Fruit fly (Drosophila melanogaster): ENCODE results near the gene CAH9.
A peak's percentile ranks its signal among the peaks of the same experiment; 100 is the strongest.

The CAH9 gene

dm6 chr3R:27092263-27092662 lies 13.7 kb downstream of the CAH9 start (continued):
- peak; percentile 53; the same call in 2 of the 3 replicates for TF ChIP-seq eg (GFP tag; IDR thresholded peaks at IDR 0.05)
- TF ChIP-seq CG8119 (GFP tag; IDR thresholded peaks at IDR 0.05) = peak; percentile 29; the same call in 1 of the 3 replicates
- TF ChIP-seq Gug (GFP tag; IDR thresholded peaks at IDR 0.05) = no peak
- peak; percentile 19 for TF ChIP-seq CG6808 (GFP tag; optimal IDR thresholded peaks at IDR 0.05)
- TF ChIP-seq dac (GFP tag; optimal IDR thresholded peaks at IDR 0.05) = no peak
- peak; percentile 44 for TF ChIP-seq CG32006 (GFP tag; optimal IDR thresholded peaks at IDR 0.05)
- TF ChIP-seq CG11294 (GFP tag; IDR thresholded peaks at IDR 0.05) = no peak
- TF ChIP-seq Sox102F (GFP tag; optimal IDR thresholded peaks at IDR 0.05) = no peak
- TF ChIP-seq CG6163 (GFP tag; IDR thresholded peaks at IDR 0.05) = peak; percentile 79
- no peak for TF ChIP-seq CG4318 (GFP tag; optimal IDR thresholded peaks at IDR 0.05)
- TF ChIP-seq Lpt (GFP tag; optimal IDR thresholded peaks at IDR 0.05) = no peak
- no peak for TF ChIP-seq Smox (GFP tag; optimal IDR thresholded peaks at IDR 0.05)

dm6 chr3R:27091106-27091505 lies 14.9 kb downstream of the CAH9 start, which contains the start of gene Cpr97Eb:
Gene Cpr97Eb, minus strand, starts transcription at chr3R:27091130.
- TF ChIP-seq Eip78C (GFP tag) (peak; percentile 18), CG6276 (GFP tag; optimal IDR thresholded peaks at IDR 0.05) (no peak), cyc (GFP tag; optimal IDR thresholded peaks at IDR 0.05) (no peak), Hr4 (GFP tag; optimal IDR thresholded peaks at IDR 0.05) (no peak), Ets96B (tag; optimal IDR thresholded peaks at IDR 0.05) (no peak), Blimp-1 (GFP tag; optimal IDR thresholded peaks at IDR 0.05) (peak; percentile 84), net (GFP tag; optimal IDR thresholded peaks at IDR 0.05) (no peak), fd85E (GFP tag; optimal IDR thresholded peaks at IDR 0.05) (no peak), lz (GFP tag; optimal IDR thresholded peaks at IDR 0.05) (no peak), ss (GFP tag; optimal IDR thresholded peaks at IDR 0.05) (peak in 1 of 2 experiments; percentile 43), eg (GFP tag; IDR thresholded peaks at IDR 0.05) (0 out of 3 replicates have a peak, but pooled peaks have one; percentile 21), CG11762 (GFP tag; optimal IDR thresholded peaks at IDR 0.05; ENCODE audit: insufficient read depth) (no peak), CG6163 (GFP tag; IDR thresholded peaks at IDR 0.05) (peak; percentile 54; the same call in 2 of the 3 replicates), Lpt (GFP tag; optimal IDR thresholded peaks at IDR 0.05) (peak; percentile 25), CG6808 (GFP tag; optimal IDR thresholded peaks at IDR 0.05) (no peak), Eip75B (GFP tag; optimal IDR thresholded peaks at IDR 0.05) (peak; percentile 42)

- TF ChIP-seq CG6854 (GFP tag; optimal IDR thresholded peaks at IDR 0.05) = no peak
- TF ChIP-seq CG1621 (tag; optimal IDR thresholded peaks at IDR 0.05) = peak; percentile 76
- peak; percentile 18 for TF ChIP-seq Eip78C (GFP tag)
- no peak for TF ChIP-seq CG6792 (GFP tag; optimal IDR thresholded peaks at IDR 0.05)
- TF ChIP-seq Blimp-1 (GFP tag; optimal IDR thresholded peaks at IDR 0.05) = no peak
- no peak for TF ChIP-seq Hr4 (GFP tag; optimal IDR thresholded peaks at IDR 0.05)
- peak; percentile 0 to 18 for TF ChIP-seq ss (GFP tag; optimal IDR thresholded peaks at IDR 0.05)
Measured at dm6 chr3R:27087549-27087948, 18.4 kb downstream of the CAH9 start, which contains the start of gene Cpr97Ea. Gene Cpr97Ea, minus strand, starts transcription at chr3R:27087778.

dm6 chr3R:27084528-27085052 lies 21.4 kb downstream of the CAH9 start:
- TF ChIP-seq Eip75B (GFP tag; optimal IDR thresholded peaks at IDR 0.05) = peak; percentile 59
- peak; percentile 63 for TF ChIP-seq CG6808 (GFP tag; optimal IDR thresholded peaks at IDR 0.05)
- TF ChIP-seq CG6792 (GFP tag; optimal IDR thresholded peaks at IDR 0.05) = peak; percentile 16
- no peak for TF ChIP-seq CG8632 (GFP tag; optimal IDR thresholded peaks at IDR 0.05)
- no peak for TF ChIP-seq CG10669 (GFP tag; optimal IDR thresholded peaks at IDR 0.05)
- TF ChIP-seq fkh (GFP tag; optimal IDR thresholded peaks at IDR 0.05) = no peak
- TF ChIP-seq lz (GFP tag; optimal IDR thresholded peaks at IDR 0.05) = no peak
- TF ChIP-seq Met (GFP tag; optimal IDR thresholded peaks at IDR 0.05) = peak; percentile 14
- peak; percentile 49 for TF ChIP-seq CG3919 (GFP tag; optimal IDR thresholded peaks at IDR 0.05)
- TF ChIP-seq vri (GFP tag; optimal IDR thresholded peaks at IDR 0.05) = no peak
- peak; percentile 53 for TF ChIP-seq achi (GFP tag; optimal IDR thresholded peaks at IDR 0.05)
- TF ChIP-seq Sox15 (GFP tag; optimal IDR thresholded peaks at IDR 0.05) = no peak
- TF ChIP-seq salr (GFP tag; optimal IDR thresholded peaks at IDR 0.05) = no peak
- no peak for TF ChIP-seq esn (GFP tag; optimal IDR thresholded peaks at IDR 0.05)
- no peak for TF ChIP-seq Hr38 (GFP tag; optimal IDR thresholded peaks at IDR 0.05)
- TF ChIP-seq Eip93F (GFP tag; optimal IDR thresholded peaks at IDR 0.05) = no peak
- TF ChIP-seq CG34406 (GFP tag; optimal IDR thresholded peaks at IDR 0.05) = no peak
- TF ChIP-seq Eip78C (GFP tag) = peak; percentile 92
- TF ChIP-seq CG32006 (GFP tag; optimal IDR thresholded peaks at IDR 0.05) = peak; percentile 6
- TF ChIP-seq CG6163 (GFP tag; IDR thresholded peaks at IDR 0.05) = peak; percentile 78
- TF ChIP-seq acj6 (GFP tag; optimal IDR thresholded peaks at IDR 0.05) = no peak
- TF ChIP-seq CG11902 (GFP tag; optimal IDR thresholded peaks at IDR 0.05) = no peak
- no peak for TF ChIP-seq Sox14 (GFP tag; optimal IDR thresholded peaks at IDR 0.05)
- TF ChIP-seq CG3032 (tag; optimal IDR thresholded peaks at IDR 0.05) = peak; percentile 51
- TF ChIP-seq Hr4 (GFP tag; optimal IDR thresholded peaks at IDR 0.05) = no peak
- no peak for TF ChIP-seq Gug (GFP tag; IDR thresholded peaks at IDR 0.05)
